Worm (Caenorhabditis elegans) whole organism, young adult: ENCODE measurements around the gene ubc-18.

Experiments used
- B0336.3 ChIP-seq: fragments of 200-800 bp; sonication (Bioruptor generic); IDR thresholded peaks from 2 replicates; pipeline ENCODE4 v1.3.6; 2022; ENCODE audit warnings: missing genetic modification characterization, missing compliant biosample characterization
- F33H1.4 ChIP-seq: fragments of 200-800 bp; sonication (Bioruptor generic); IDR thresholded peaks from 2 replicates; pipeline ENCODE4 v1.3.6; 2022; ENCODE audit warnings: missing genetic modification reagents, missing genetic modification characterization, missing compliant biosample characterization
- ZK185.1 ChIP-seq: sonication (generic microtip); optimal IDR thresholded peaks from 2 replicates; lab custom pipeline; 2016; ENCODE audit warnings: mild to moderate bottlenecking, missing genetic modification characterization, missing compliant biosample characterization; ENCODE audit not compliant: poor library complexity, severe bottlenecking
- ama-1 ChIP-seq, 3 experiments: fragments of 150-350 bp in 1 of 3; sonication (generic microtip) in 2 of 3; optimal IDR thresholded peaks; 2 replicates each; lab custom pipeline; 2014 to 2018; ENCODE audit warnings: missing biosample characterization in 2 of 3, missing genetic modification characterization in 2 of 3, missing genetic modification reagents in 2 of 3
- attf-5 ChIP-seq: fragments of 200-800 bp; sonication (Bioruptor generic); optimal IDR thresholded peaks from 2 replicates; lab custom pipeline; 2018; ENCODE audit warnings: mild to moderate bottlenecking, missing genetic modification characterization, missing compliant biosample characterization
- cebp-1 ChIP-seq, 2 experiments: fragments of 200-800 bp in 1 of 2; sonication (Bioruptor generic) in 1 of 2; sonication (generic microtip) in 1 of 2; IDR thresholded peaks in 1 of 2; optimal IDR thresholded peaks in 1 of 2; 2 replicates each; pipeline versions ENCODE4 v1.3.6 to Lab custom; 2017 to 2022; ENCODE audit warnings: missing compliant biosample characterization in 2 of 2, missing genetic modification characterization in 2 of 2, mild to moderate bottlenecking in 1 of 2, missing genetic modification reagents in 1 of 2, moderate library complexity in 1 of 2
- ceh-58 ChIP-seq: fragments of 200-800 bp; sonication (Bioruptor generic); IDR thresholded peaks from 2 replicates; pipeline ENCODE4 v1.3.6; 2022; ENCODE audit warnings: missing genetic modification characterization, missing compliant biosample characterization
- ceh-91 ChIP-seq: fragments of 200-800 bp; sonication (Bioruptor generic); IDR thresholded peaks from 2 replicates; pipeline ENCODE4 v1.3.6; 2022; ENCODE audit warnings: missing genetic modification reagents, missing genetic modification characterization, missing compliant biosample characterization
- dpl-1 ChIP-seq: fragments of 150-350 bp; optimal IDR thresholded peaks from 2 replicates; lab custom pipeline; 2014; ENCODE audit warnings: missing biosample characterization, missing genetic modification reagents, missing genetic modification characterization
- efl-1 ChIP-seq: fragments of 150-350 bp; optimal IDR thresholded peaks from 2 replicates; lab custom pipeline; 2014; ENCODE audit warnings: missing biosample characterization, missing genetic modification reagents, missing genetic modification characterization
- hmg-1.2 ChIP-seq: fragments of 200-800 bp; sonication (Bioruptor generic); IDR thresholded peaks from 2 replicates; pipeline ENCODE4 v1.3.6; 2022; ENCODE audit warnings: missing genetic modification reagents, missing genetic modification characterization, missing compliant biosample characterization
- hmg-20 ChIP-seq: fragments of 200-800 bp; sonication (Bioruptor generic); IDR thresholded peaks from 2 replicates; pipeline ENCODE4 v1.3.6; 2022; ENCODE audit warnings: missing genetic modification reagents, missing genetic modification characterization, missing compliant biosample characterization
- lin-26 ChIP-seq: fragments of 200-800 bp; sonication (Bioruptor generic); IDR thresholded peaks from 2 replicates; pipeline ENCODE4 v1.3.6; 2022; ENCODE audit warnings: missing genetic modification reagents, missing genetic modification characterization, missing compliant biosample characterization
- lin-35 ChIP-seq, 3 experiments: fragments of 150-350 bp in 2 of 3; sonication (generic microtip) in 1 of 3; optimal IDR thresholded peaks; 2 replicates each; lab custom pipeline; 2014 to 2018; ENCODE audit warnings: missing biosample characterization in 3 of 3, missing genetic modification characterization in 3 of 3, missing genetic modification reagents in 3 of 3
- lin-40 ChIP-seq: sonication (generic microtip); optimal IDR thresholded peaks from 2 replicates; lab custom pipeline; 2016; ENCODE audit warnings: missing genetic modification characterization, mild to moderate bottlenecking, missing compliant biosample characterization, missing genotype, missing genetic modification reagents
- lin-54 ChIP-seq: fragments of 200-800 bp; sonication (Bioruptor generic); optimal IDR thresholded peaks from 2 replicates; lab custom pipeline; 2018; ENCODE audit warnings: mild to moderate bottlenecking, missing genetic modification characterization, missing compliant biosample characterization
- lsl-1 ChIP-seq: fragments of 200-800 bp; sonication (Bioruptor generic); optimal IDR thresholded peaks from 2 replicates; lab custom pipeline; 2018; ENCODE audit warnings: mild to moderate bottlenecking, missing genetic modification characterization, moderate library complexity, missing compliant biosample characterization
- madf-10 ChIP-seq: sonication (generic microtip); optimal IDR thresholded peaks from 2 replicates; lab custom pipeline; 2016; ENCODE audit warnings: mild to moderate bottlenecking, missing genetic modification characterization, missing compliant biosample characterization
- madf-6 ChIP-seq: fragments of 200-800 bp; sonication (Bioruptor generic); IDR thresholded peaks from 2 replicates; pipeline ENCODE4 v1.3.6; 2022; ENCODE audit warnings: missing genetic modification reagents, missing genetic modification characterization, missing compliant biosample characterization
- mcd-1 ChIP-seq: fragments of 200-800 bp; sonication (Bioruptor generic); IDR thresholded peaks from 2 replicates; pipeline ENCODE4 v1.3.6; 2022; ENCODE audit warnings: missing genetic modification reagents, missing genetic modification characterization, missing compliant biosample characterization
- mxl-1 ChIP-seq: sonication (generic microtip); optimal IDR thresholded peaks from 2 replicates; lab custom pipeline; 2016; ENCODE audit warnings: missing genetic modification characterization, missing compliant biosample characterization
- nhr-80 ChIP-seq: sonication (generic microtip); optimal IDR thresholded peaks from 2 replicates; lab custom pipeline; 2016; ENCODE audit warnings: missing genetic modification characterization, missing compliant biosample characterization
- pha-4 ChIP-seq: fragments of 150-350 bp; sonication (generic microtip); optimal IDR thresholded peaks from 2 replicates; lab custom pipeline; 2014; ENCODE audit warnings: missing biosample characterization, missing genetic modification reagents, missing genetic modification characterization
- rcor-1 ChIP-seq: fragments of 200-800 bp; sonication (Bioruptor generic); IDR thresholded peaks from 2 replicates; pipeline ENCODE4 v1.3.6; 2022; ENCODE audit warnings: missing genetic modification reagents, missing genetic modification characterization, missing compliant biosample characterization
- repo-1 ChIP-seq: sonication (generic microtip); optimal IDR thresholded peaks from 2 replicates; lab custom pipeline; 2017; ENCODE audit warnings: mild to moderate bottlenecking, missing genetic modification characterization, missing compliant biosample characterization
- snpc-4 ChIP-seq, 5 experiments: fragments of 150-350 bp in 1 of 5; sonication (generic microtip) in 4 of 5; optimal IDR thresholded peaks; 2 replicates each; lab custom pipeline; 2014 to 2018; ENCODE audit warnings: missing genetic modification characterization in 5 of 5, missing biosample characterization in 3 of 5, antibody characterized with exemption in 2 of 5, mild to moderate bottlenecking in 2 of 5, missing compliant biosample characterization in 2 of 5, missing genotype in 2 of 5, moderate library complexity in 2 of 5, missing genetic modification reagents in 1 of 5
- tbp1 ChIP-seq: fragments of 200-800 bp; sonication (Bioruptor generic); optimal IDR thresholded peaks from 2 replicates; lab custom pipeline; 2018; ENCODE audit warnings: mild to moderate bottlenecking, missing genetic modification characterization, missing compliant biosample characterization
- tbx-9 ChIP-seq: sonication (generic microtip); optimal IDR thresholded peaks from 2 replicates; lab custom pipeline; 2016; ENCODE audit warnings: borderline replicate concordance, missing genetic modification characterization, inconsistent platforms, missing compliant biosample characterization
- unc-130 ChIP-seq: sonication (generic microtip); optimal IDR thresholded peaks from 2 replicates; lab custom pipeline; 2016; ENCODE audit warnings: missing genetic modification reagents, missing genetic modification characterization, missing compliant biosample characterization
- xnd-1 ChIP-seq: sonication (generic microtip); optimal IDR thresholded peaks from 2 replicates; lab custom pipeline; 2016; ENCODE audit warnings: missing genotype, missing genetic modification reagents, missing genetic modification characterization, missing compliant biosample characterization
- zfh-2 ChIP-seq: fragments of 200-800 bp; sonication (Bioruptor generic); conservative IDR thresholded peaks from 2 replicates; pipeline ENCODE4 v1.3.6; 2022; ENCODE audit warnings: missing genetic modification reagents, missing genetic modification characterization, missing compliant biosample characterization
- ztf-18 ChIP-seq: sonication (generic microtip); optimal IDR thresholded peaks from 2 replicates; lab custom pipeline; 2016; ENCODE audit warnings: missing genotype, mild to moderate bottlenecking, missing genetic modification characterization, missing compliant biosample characterization

Gene ubc-18

DNA sequence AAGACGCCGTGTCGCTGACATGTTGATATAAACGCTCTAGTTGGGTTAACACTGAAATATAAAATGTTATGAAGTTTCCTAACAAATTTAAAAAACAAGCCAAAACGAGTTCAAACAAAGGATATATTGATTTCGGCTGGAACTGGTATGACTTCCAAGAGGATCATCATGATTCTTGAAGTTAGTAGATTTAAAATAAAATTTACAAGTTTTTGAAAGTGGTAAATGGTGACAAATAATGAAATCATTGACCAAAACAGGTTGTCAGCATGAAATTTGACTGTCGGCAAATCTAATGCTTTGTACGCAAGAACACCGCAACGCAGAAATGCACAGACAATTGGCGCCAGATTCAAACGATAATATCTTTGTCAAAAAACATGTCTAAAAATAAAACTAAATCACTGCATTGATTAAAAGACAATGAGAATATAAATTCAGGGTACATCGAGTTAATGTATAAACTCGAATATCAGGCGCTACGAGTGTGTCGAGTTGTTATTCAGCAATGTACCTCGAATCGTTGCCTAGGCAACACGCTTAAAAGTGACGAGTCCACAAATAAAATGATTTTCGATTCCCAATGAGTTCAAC lies at the start of gene ubc-18, which contains the start of gene R01H2.8:
ubc-18 (minus strand) TSS at position 51 of the 594 bp plus-strand sequence.
R01H2.8 (plus strand) TSS at position 544 of the 594 bp plus-strand sequence.
- no peak for TF ChIP-seq mxl-1 (tag; lab: Kevin White, UChicago)
- TF ChIP-seq madf-10 (tag; lab: Kevin White, UChicago) = no peak
- peak; percentile 11 for TF ChIP-seq attf-5
- TF ChIP-seq lsl-1 = peak; percentile 18
- peak; percentile 78 for TF ChIP-seq efl-1 (GFP tag; lab: Kevin White, UChicago)
- peak; percentile 48; the same call in 1 of the 2 replicates for TF ChIP-seq ceh-91 (GFP tag; lab: Robert Waterston, UW)
- TF ChIP-seq rcor-1 (GFP tag; lab: Robert Waterston, UW) = peak; percentile 47; the same call in 1 of the 2 replicates
- peak in 1 of 3 experiments; percentile 63 for TF ChIP-seq lin-35 (GFP tag; optimal IDR thresholded peaks at IDR 0.05; lab: Kevin White, UChicago)
- peak; percentile 39; the same call in 1 of the 2 replicates for TF ChIP-seq mcd-1 (GFP tag; lab: Robert Waterston, UW)
- TF ChIP-seq zfh-2 (GFP tag; lab: Robert Waterston, UW) = no peak
- TF ChIP-seq F33H1.4 = peak; percentile 30; the same call in 1 of the 2 replicates
- peak; percentile 71 for TF ChIP-seq dpl-1 (GFP tag; lab: Kevin White, UChicago)
- no peak for TF ChIP-seq xnd-1 (tag; lab: Kevin White, UChicago)
- TF ChIP-seq madf-6 (GFP tag; lab: Robert Waterston, UW) = peak; percentile 56
- TF ChIP-seq lin-54 (GFP tag; lab: Kevin White, UChicago) = peak; percentile 82

ce11 chrIII:7116615-7117252 lies 48.4 kb upstream of the ubc-18 start:
- TF ChIP-seq cebp-1 (GFP tag; IDR thresholded peaks at IDR 0.05; lab: Robert Waterston, UW) = no peak
- peak; percentile 72 for TF ChIP-seq cebp-1 (tag; optimal IDR thresholded peaks at IDR 0.05; lab: Kevin White, UChicago)
- peak; percentile 21 for TF ChIP-seq ZK185.1
- no peak for TF ChIP-seq lin-26 (GFP tag; lab: Robert Waterston, UW)
- TF ChIP-seq lin-40 (tag; lab: Kevin White, UChicago) = peak; percentile 46
- peak; percentile 69 for TF ChIP-seq nhr-80 (tag; lab: Kevin White, UChicago)
- TF ChIP-seq hmg-1.2 (GFP tag; lab: Robert Waterston, UW) = peak; percentile 79
- TF ChIP-seq ceh-58 (GFP tag; lab: Robert Waterston, UW) = no peak
- peak; percentile 71 for TF ChIP-seq attf-5
- TF ChIP-seq repo-1 (tag; lab: Kevin White, UChicago) = peak; percentile 21
- TF ChIP-seq mcd-1 (GFP tag; lab: Robert Waterston, UW) = peak; percentile 33; the same call in 1 of the 2 replicates
- no peak for TF ChIP-seq efl-1 (GFP tag; lab: Kevin White, UChicago)
- TF ChIP-seq tbp1 = peak; percentile 21
- TF ChIP-seq unc-130 (GFP tag; lab: Kevin White, UChicago) = no peak
- no peak for TF ChIP-seq snpc-4 (GFP tag; optimal IDR thresholded peaks at IDR 0.05; lab: Kevin White, UChicago)
- TF ChIP-seq snpc-4 (tag; optimal IDR thresholded peaks at IDR 0.05; lab: Kevin White, UChicago) = peak in 1 of 4 experiments; percentile 14
- peak; percentile 35 for TF ChIP-seq lin-54 (GFP tag; lab: Kevin White, UChicago)
- TF ChIP-seq pha-4 (tag; lab: Kevin White, UChicago) = no peak
- TF ChIP-seq, all 124 proteins: peak for 11

- no peak for TF ChIP-seq ztf-18 (tag; lab: Kevin White, UChicago)
- TF ChIP-seq tbx-9 (tag; lab: Kevin White, UChicago) = no peak
- no peak for TF ChIP-seq B0336.3
- no peak for TF ChIP-seq hmg-20
- no peak for TF ChIP-seq ama-1 (optimal IDR thresholded peaks at IDR 0.05; lab: Kevin White, UChicago)
- no peak for TF ChIP-seq ama-1 (GFP tag; optimal IDR thresholded peaks at IDR 0.05; lab: Kevin White, UChicago)
Observed at ce11 chrIII:7114952-7115488, 46.6 kb upstream of the ubc-18 start, which contains the start of gene nhr-10. Gene nhr-10 (minus strand): TSS chrIII:7115438.
